Worm (Caenorhabditis elegans): ENCODE measurements around the gene ZC53.2.

The ZC53.2 gene

ce11 chrX:1964828-1965227 lies 40.8 kb upstream of the ZC53.2 start (continued):
- TF ChIP-seq nhr-12 (tag; optimal IDR thresholded peaks at IDR 0.05) (no peak), vab-15 (tag; optimal IDR thresholded peaks at IDR 0.05) (no peak), efl-3 (GFP tag; optimal IDR thresholded peaks at IDR 0.05) (no peak), Y116A8C.19 (tag; optimal IDR thresholded peaks at IDR 0.05; ENCODE audit: borderline replicate concordance) (no peak), xbp-1 (tag; optimal IDR thresholded peaks at IDR 0.05) (peak; percentile 66), grh-1 (GFP tag; IDR thresholded peaks at IDR 0.05) (0 out of 2 replicates have a peak, but pooled peaks have one; percentile 12), nhr-19 (GFP tag; conservative IDR thresholded peaks at IDR 0.05) (peak; percentile 62), lin-35 (GFP tag; optimal IDR thresholded peaks at IDR 0.05) (peak; percentile 17 to 73), alr-1 (tag; optimal IDR thresholded peaks at IDR 0.05; ENCODE audit: borderline replicate concordance) (no peak), nhr-28 (tag; optimal IDR thresholded peaks at IDR 0.05) (no peak), zag-1 (tag; optimal IDR thresholded peaks at IDR 0.05) (no peak), unc-62 (GFP tag; optimal IDR thresholded peaks at IDR 0.05) (no peak), egl-13 (tag; optimal IDR thresholded peaks at IDR 0.05) (no peak), pag-3 (tag; optimal IDR thresholded peaks at IDR 0.05; ENCODE audit: borderline replicate concordance, insufficient read depth) (no peak), lin-39 (tag; optimal IDR thresholded peaks at IDR 0.05) (peak; percentile 4), aha-1 (tag; optimal IDR thresholded peaks at IDR 0.05) (no peak), mep-1 (tag; optimal IDR thresholded peaks at IDR 0.05) (peak; percentile 62), tbx-2 (tag; optimal IDR thresholded peaks at IDR 0.05) (peak; percentile 60), ceh-63 (GFP tag; optimal IDR thresholded peaks at IDR 0.05) (no peak), fos-1 (tag; optimal IDR thresholded peaks at IDR 0.05) (peak; percentile 40), elt-2 (tag; optimal IDR thresholded peaks at IDR 0.05) (no peak), lsy-2 (tag; optimal IDR thresholded peaks at IDR 0.05) (peak; percentile 45 to 69), nhr-11 (tag; optimal IDR thresholded peaks at IDR 0.05) (no peak), ceh-82 (tag; optimal IDR thresholded peaks at IDR 0.05) (peak; percentile 38 to 78 (median 69)), snu-23 (GFP tag; optimal IDR thresholded peaks at IDR 0.05) (peak; percentile 74), ceh-8 (GFP tag; optimal IDR thresholded peaks at IDR 0.05) (no peak), lin-14 (GFP tag; optimal IDR thresholded peaks at IDR 0.05) (peak; percentile 84), hlh-4 (tag; optimal IDR thresholded peaks at IDR 0.05) (no peak), ets-5 (GFP tag; IDR thresholded peaks at IDR 0.05) (no peak), unc-30 (tag; optimal IDR thresholded peaks at IDR 0.05) (no peak), unc-86 (tag; optimal IDR thresholded peaks at IDR 0.05) (peak; percentile 21), elt-3 (tag; optimal IDR thresholded peaks at IDR 0.05) (no peak), tlp-1 (tag; optimal IDR thresholded peaks at IDR 0.05) (no peak), C34B4.2 (tag; optimal IDR thresholded peaks at IDR 0.05) (no peak), fkh-8 (tag; optimal IDR thresholded peaks at IDR 0.05) (peak; percentile 31), dpl-1 (GFP tag; optimal IDR thresholded peaks at IDR 0.05) (peak; percentile 18 to 61 (median 60)), nhr-47 (tag; optimal IDR thresholded peaks at IDR 0.05) (peak; percentile 78), snpc-4 (tag; optimal IDR thresholded peaks at IDR 0.05) (peak; percentile 47), mdl-1 (tag; optimal IDR thresholded peaks at IDR 0.05) (peak in 1 of 2 experiments; percentile 64), isw-1 (GFP tag; IDR thresholded peaks at IDR 0.05) (no peak), dsc-1 (tag; optimal IDR thresholded peaks at IDR 0.05) (peak; percentile 49), lin-13 (GFP tag; optimal IDR thresholded peaks at IDR 0.05) (no peak), unc-130 (tag; optimal IDR thresholded peaks at IDR 0.05) (peak; percentile 30), zip-4 (GFP tag; optimal IDR thresholded peaks at IDR 0.05) (no peak), F16B12.6 (tag; optimal IDR thresholded peaks at IDR 0.05) (peak; percentile 96), nhr-20 (tag; optimal IDR thresholded peaks at IDR 0.05) (peak; percentile 48), lin-15B (tag; optimal IDR thresholded peaks at IDR 0.05) (no peak), ceh-88 (GFP tag; IDR thresholded peaks at IDR 0.05) (no peak), jun-1 (tag; optimal IDR thresholded peaks at IDR 0.05) (peak; percentile 48), hpl-2 (GFP tag; optimal IDR thresholded peaks at IDR 0.05) (no peak), fkh-10 (GFP tag; optimal IDR thresholded peaks at IDR 0.05) (no peak), swsn-7 (tag; optimal IDR thresholded peaks at IDR 0.05) (peak; percentile 63), nhr-84 (tag; optimal IDR thresholded peaks at IDR 0.05) (no peak)
